Worm (Caenorhabditis elegans): ENCODE results near the gene T01H3.3.
A peak's percentile ranks its signal among the peaks of the same experiment; 100 is the strongest.

T01H3.3 gene

ce11 chrII:7877744-7878468, 4.2 kb upstream of the T01H3.3 start, which contains the start of gene T01H3.2:
T01H3.2 (minus strand) TSS chrII:7877994.
- TF ChIP-seq nhr-71 (tag; optimal IDR thresholded peaks at IDR 0.05) (peak; percentile 41), snu-23 (GFP tag; optimal IDR thresholded peaks at IDR 0.05) (peak; percentile 2), unc-62 (GFP tag; optimal IDR thresholded peaks at IDR 0.05) (no peak), efl-1 (optimal IDR thresholded peaks at IDR 0.05) (no peak), efl-1 (GFP tag; optimal IDR thresholded peaks at IDR 0.05 in 1 of 2) (peak in 1 of 2 experiments; percentile 86)

- TF ChIP-seq sptf-1 (tag; optimal IDR thresholded peaks at IDR 0.05) (no peak), grh-1 (GFP tag; IDR thresholded peaks at IDR 0.05) (no peak), egl-27 (tag; optimal IDR thresholded peaks at IDR 0.05) (no peak), C04F5.9 (tag; optimal IDR thresholded peaks at IDR 0.05) (no peak), ceh-82 (tag; optimal IDR thresholded peaks at IDR 0.05) (peak in 2 of 3 experiments; percentile 3 to 71), sox-4 (tag; optimal IDR thresholded peaks at IDR 0.05) (no peak), lsy-2 (tag; optimal IDR thresholded peaks at IDR 0.05) (peak; percentile 90 to 98), pag-3 (tag; optimal IDR thresholded peaks at IDR 0.05; ENCODE audit: borderline replicate concordance, insufficient read depth) (peak; percentile 87), hpl-2 (GFP tag; optimal IDR thresholded peaks at IDR 0.05) (no peak), aha-1 (tag; optimal IDR thresholded peaks at IDR 0.05) (no peak), tlp-1 (tag; optimal IDR thresholded peaks at IDR 0.05) (no peak), lin-35 (GFP tag; optimal IDR thresholded peaks at IDR 0.05) (peak; percentile 65 to 81), fos-1 (tag; optimal IDR thresholded peaks at IDR 0.05) (no peak), nhr-47 (tag; optimal IDR thresholded peaks at IDR 0.05) (peak; percentile 30), mab-9 (GFP tag; IDR thresholded peaks at IDR 0.05) (no peak), nhr-12 (tag; optimal IDR thresholded peaks at IDR 0.05) (no peak), xbp-1 (tag; optimal IDR thresholded peaks at IDR 0.05) (peak; percentile 35), mdl-1 (tag; optimal IDR thresholded peaks at IDR 0.05) (peak in 1 of 2 experiments; percentile 15), aly-2 (tag; optimal IDR thresholded peaks at IDR 0.05) (no peak), F16B12.6 (tag; optimal IDR thresholded peaks at IDR 0.05) (peak; percentile 91), fkh-4 (tag; optimal IDR thresholded peaks at IDR 0.05; ENCODE audit: borderline replicate concordance) (no peak), lin-14 (GFP tag; optimal IDR thresholded peaks at IDR 0.05) (no peak), blmp-1 (tag; optimal IDR thresholded peaks at IDR 0.05) (peak; percentile 54), nhr-237 (tag; optimal IDR thresholded peaks at IDR 0.05) (no peak), ztf-4 (tag; optimal IDR thresholded peaks at IDR 0.05) (no peak), skn-1 (tag; optimal IDR thresholded peaks at IDR 0.05) (peak; percentile 10), elt-3 (tag; optimal IDR thresholded peaks at IDR 0.05) (no peak), lin-15B (tag; optimal IDR thresholded peaks at IDR 0.05) (peak; percentile 44), unc-98 (GFP tag; IDR thresholded peaks at IDR 0.05) (no peak), isw-1 (GFP tag; IDR thresholded peaks at IDR 0.05) (peak; percentile 8), swsn-7 (tag; optimal IDR thresholded peaks at IDR 0.05) (no peak), nhr-11 (tag; optimal IDR thresholded peaks at IDR 0.05) (no peak), nhr-28 (tag; optimal IDR thresholded peaks at IDR 0.05) (no peak), snu-23 (GFP tag; optimal IDR thresholded peaks at IDR 0.05) (peak; percentile 70), efl-1 (optimal IDR thresholded peaks at IDR 0.05) (peak; percentile 61 to 72), efl-1 (GFP tag; optimal IDR thresholded peaks at IDR 0.05 in 1 of 2) (peak; percentile 61 to 94), ceh-90 (tag; optimal IDR thresholded peaks at IDR 0.05) (no peak), ztf-11 (tag; optimal IDR thresholded peaks at IDR 0.05) (no peak), hlh-17 (GFP tag; optimal IDR thresholded peaks at IDR 0.05; ENCODE audit: borderline replicate concordance) (no peak), dpl-1 (GFP tag; optimal IDR thresholded peaks at IDR 0.05) (peak; percentile 19 to 68 (median 59)), efl-3 (GFP tag; optimal IDR thresholded peaks at IDR 0.05) (no peak), unc-30 (tag; optimal IDR thresholded peaks at IDR 0.05) (no peak), lin-13 (GFP tag; optimal IDR thresholded peaks at IDR 0.05) (peak; percentile 17), vab-15 (tag; optimal IDR thresholded peaks at IDR 0.05) (peak; percentile 16), Y116A8C.19 (tag; optimal IDR thresholded peaks at IDR 0.05; ENCODE audit: borderline replicate concordance) (no peak), snpc-4 (tag; optimal IDR thresholded peaks at IDR 0.05) (peak; percentile 33), hlh-4 (tag; optimal IDR thresholded peaks at IDR 0.05) (no peak), pqm-1 (tag; optimal IDR thresholded peaks at IDR 0.05) (no peak)
Observed at ce11 chrII:7870632-7871031, 3.1 kb downstream of the T01H3.3 start.

All from whole organism, L1 larva.